Fruit fly (Drosophila melanogaster) whole organism, embryonic: ENCODE data around the gene dah.
A peak's percentile ranks its signal among the peaks of the same experiment; 100 is the strongest.

Experiments used
- Atf6 ChIP-seq: fragments of 200-800 bp; sonication (Bioruptor generic); IDR thresholded peaks from 2 replicates; pipeline ENCODE4 v1.3.6; 2022; ENCODE audit warnings: missing biosample characterization, missing genetic modification characterization
- CG1024 ChIP-seq: fragments of 200-800 bp; sonication (Bioruptor generic); IDR thresholded peaks from 2 replicates; pipeline ENCODE4 v1.3.6; 2022; ENCODE audit warnings: missing biosample characterization, missing genetic modification characterization
- CG10321 ChIP-seq: fragments of 200-800 bp; sonication (Bioruptor generic); IDR thresholded peaks from 2 replicates; pipeline ENCODE4 v1.3.6; 2022; ENCODE audit warnings: missing biosample characterization, missing genetic modification characterization
- CG12104 ChIP-seq: fragments of 200-800 bp; sonication (Bioruptor generic); optimal IDR thresholded peaks from 3 replicates; lab custom pipeline; 2016; ENCODE audit warnings: missing biosample characterization, missing genetic modification characterization
- CG12219 ChIP-seq: fragments of 200-800 bp; sonication (Bioruptor generic); optimal IDR thresholded peaks from 3 replicates; lab custom pipeline; 2018; ENCODE audit warnings: missing biosample characterization, mild to moderate bottlenecking, missing genetic modification characterization
- CG15269 ChIP-seq: fragments of 200-800 bp; sonication (Bioruptor generic); optimal IDR thresholded peaks from 2 replicates; lab custom pipeline; 2018; ENCODE audit warnings: missing biosample characterization, mild to moderate bottlenecking, missing genetic modification characterization, moderate library complexity
- CG30020 ChIP-seq: fragments of 200-800 bp; optimal IDR thresholded peaks from 2 replicates; lab custom pipeline; 2019; ENCODE audit warnings: missing biosample characterization, mild to moderate bottlenecking, missing genetic modification characterization, moderate library complexity
- CG30403 ChIP-seq: fragments of 200-800 bp; sonication (Bioruptor generic); optimal IDR thresholded peaks from 3 replicates; lab custom pipeline; 2016; ENCODE audit warnings: missing biosample characterization, missing genetic modification characterization
- CG31388 ChIP-seq: fragments of 200-800 bp; sonication (Bioruptor generic); optimal IDR thresholded peaks from 2 replicates; lab custom pipeline; 2016; ENCODE audit warnings: missing biosample characterization, missing genetic modification characterization
- CG3726 ChIP-seq: fragments of 200-800 bp; sonication (Bioruptor generic); IDR thresholded peaks from 3 replicates; pipeline ENCODE4, ENCODE4 v1.3.6; 2022; ENCODE audit warnings: missing biosample characterization, missing genetic modification characterization
- CG4404 ChIP-seq: fragments of 200-800 bp; sonication (Bioruptor generic); IDR thresholded peaks from 2 replicates; pipeline ENCODE4 v1.3.6; 2022; ENCODE audit warnings: missing biosample characterization, missing genetic modification characterization
- CG4730 ChIP-seq: fragments of 200-800 bp; sonication (Bioruptor generic); IDR thresholded peaks from 2 replicates; pipeline ENCODE4 v1.3.6; 2022; ENCODE audit warnings: missing biosample characterization, missing genetic modification characterization
- CG6683 ChIP-seq: fragments of 200-800 bp; sonication (Bioruptor generic); optimal IDR thresholded peaks from 2 replicates; lab custom pipeline; 2017; ENCODE audit warnings: missing biosample characterization, mild to moderate bottlenecking, missing genetic modification characterization, missing genetic modification reagents
- CG6765 ChIP-seq: fragments of 200-800 bp; sonication (Bioruptor generic); optimal IDR thresholded peaks from 3 replicates; lab custom pipeline; 2017; ENCODE audit warnings: missing biosample characterization, mild to moderate bottlenecking, missing genetic modification characterization
- CG7372 ChIP-seq: fragments of 200-800 bp; sonication (Bioruptor generic); IDR thresholded peaks from 2 replicates; pipeline ENCODE4 v1.3.6; 2022; ENCODE audit warnings: missing biosample characterization, missing genetic modification characterization
- CG8281 ChIP-seq: fragments of 200-800 bp; sonication (Bioruptor generic); optimal IDR thresholded peaks from 2 replicates; lab custom pipeline; 2018; ENCODE audit warnings: missing biosample characterization, mild to moderate bottlenecking, missing genetic modification characterization, moderate library complexity
- CG9215 ChIP-seq: fragments of 200-800 bp; sonication (Bioruptor generic); IDR thresholded peaks from 2 replicates; pipeline ENCODE4 v1.3.6; 2022; ENCODE audit warnings: missing biosample characterization, missing genetic modification characterization
- CTCF ChIP-seq: fragments of 200-800 bp; sonication (Bioruptor generic); optimal IDR thresholded peaks from 2 replicates; lab custom pipeline; 2017; ENCODE audit warnings: missing biosample characterization, mild to moderate bottlenecking, missing genetic modification characterization, moderate library complexity
- ERR ChIP-seq: fragments of 200-800 bp; sonication (Bioruptor generic); optimal IDR thresholded peaks from 2 replicates; lab custom pipeline; 2016; ENCODE audit warnings: missing biosample characterization, missing genetic modification characterization
- HLH3B ChIP-seq: fragments of 200-800 bp; sonication (Bioruptor generic); IDR thresholded peaks from 2 replicates; pipeline ENCODE4 v1.3.6; 2022; ENCODE audit warnings: missing biosample characterization, missing genetic modification characterization
- HmgZ ChIP-seq: fragments of 200-800 bp; sonication (Bioruptor generic); optimal IDR thresholded peaks from 2 replicates; lab custom pipeline; 2018; ENCODE audit warnings: missing biosample characterization, mild to moderate bottlenecking, missing genetic modification characterization
- Lhr ChIP-seq: fragments of 200-800 bp; sonication (Bioruptor generic); optimal IDR thresholded peaks from 3 replicates; lab custom pipeline; 2017; ENCODE audit warnings: mild to moderate bottlenecking, missing biosample characterization, missing genetic modification reagents, missing genetic modification characterization
- NK7.1 ChIP-seq: fragments of 200-800 bp; sonication (Bioruptor generic); optimal IDR thresholded peaks from 3 replicates; lab custom pipeline; 2016; ENCODE audit warnings: missing biosample characterization, missing genetic modification characterization
- Trl ChIP-seq, 3 experiments: fragments of >200 bp in 2 of 3; fragments of 200-800 bp in 1 of 3; sonication (Bioruptor generic) in 1 of 3; optimal IDR thresholded peaks; 2 replicates in 1 of 3; 3 replicates in 2 of 3; lab custom pipeline; 2016 to 2017; ENCODE audit warnings: missing biosample characterization in 1 of 3, missing genetic modification characterization in 1 of 3
- abd-A ChIP-seq: fragments of 200-800 bp; sonication (Bioruptor generic); optimal IDR thresholded peaks from 3 replicates; lab custom pipeline; 2019; ENCODE audit warnings: missing biosample characterization, mild to moderate bottlenecking, missing genetic modification characterization, moderate library complexity
- az2 ChIP-seq: fragments of 200-800 bp; sonication (Bioruptor generic); optimal IDR thresholded peaks from 3 replicates; lab custom pipeline; 2016; ENCODE audit warnings: missing biosample characterization, missing genetic modification characterization
- btn ChIP-seq: fragments of 200-800 bp; sonication (Bioruptor generic); optimal IDR thresholded peaks from 2 replicates; lab custom pipeline; 2016; ENCODE audit warnings: missing biosample characterization, missing genetic modification characterization
- caup ChIP-seq: fragments of 200-800 bp; sonication (Bioruptor generic); optimal IDR thresholded peaks from 3 replicates; lab custom pipeline; 2017; ENCODE audit warnings: missing biosample characterization, mild to moderate bottlenecking, missing genetic modification characterization, moderate library complexity; ENCODE audit not compliant: severe bottlenecking
- crol ChIP-seq: fragments of 200-800 bp; sonication (Bioruptor generic); IDR thresholded peaks from 2 replicates; pipeline ENCODE4 v1.3.6; 2022; ENCODE audit warnings: missing biosample characterization, missing genetic modification characterization
- dati ChIP-seq: fragments of 200-800 bp; sonication (Bioruptor generic); IDR thresholded peaks from 2 replicates; pipeline ENCODE4 v1.3.6; 2022; ENCODE audit warnings: missing biosample characterization, missing genetic modification characterization
- dysf ChIP-seq: fragments of 200-800 bp; sonication (Bioruptor generic); IDR thresholded peaks from 3 replicates; pipeline ENCODE4 v1.3.6; 2022; ENCODE audit warnings: missing biosample characterization, missing genetic modification characterization
- eve ChIP-seq, 2 experiments: fragments of >200 bp; optimal IDR thresholded peaks; 2 replicates each; lab custom pipeline; 2017; ENCODE audit warnings: missing biosample characterization in 2 of 2, missing genetic modification characterization in 2 of 2
- eyg ChIP-seq: fragments of 200-800 bp; sonication (Bioruptor generic); optimal IDR thresholded peaks from 3 replicates; lab custom pipeline; 2016; ENCODE audit warnings: missing biosample characterization, missing genetic modification characterization
- lilli ChIP-seq: fragments of 200-800 bp; sonication (Bioruptor generic); optimal IDR thresholded peaks from 3 replicates; lab custom pipeline; 2016; ENCODE audit warnings: missing biosample characterization, missing genetic modification characterization
- lola ChIP-seq, 3 experiments: fragments of >200 bp in 2 of 3; fragments of 200-800 bp in 1 of 3; sonication (Bioruptor generic) in 1 of 3; optimal IDR thresholded peaks; 2 replicates each; lab custom pipeline; 2017 to 2019; ENCODE audit warnings: missing biosample characterization in 3 of 3, missing genetic modification characterization in 3 of 3, mild to moderate bottlenecking in 1 of 3, moderate library complexity in 1 of 3
- oc ChIP-seq: fragments of 200-800 bp; sonication (Bioruptor generic); optimal IDR thresholded peaks from 2 replicates; lab custom pipeline; 2018; ENCODE audit warnings: missing biosample characterization, mild to moderate bottlenecking, missing genetic modification characterization, moderate library complexity
- pb ChIP-seq: fragments of 200-800 bp; sonication (Bioruptor generic); optimal IDR thresholded peaks from 3 replicates; lab custom pipeline; 2016; ENCODE audit warnings: missing biosample characterization, missing genetic modification characterization
- pfk ChIP-seq: fragments of 200-800 bp; sonication (Bioruptor generic); optimal IDR thresholded peaks from 2 replicates; lab custom pipeline; 2018; ENCODE audit warnings: missing biosample characterization, mild to moderate bottlenecking, missing genetic modification characterization, moderate library complexity
- phol ChIP-seq: fragments of 200-800 bp; sonication (Bioruptor generic); optimal IDR thresholded peaks from 3 replicates; lab custom pipeline; 2018; ENCODE audit warnings: missing biosample characterization, mild to moderate bottlenecking, missing genetic modification characterization, moderate library complexity
- psq ChIP-seq: fragments of 200-800 bp; sonication (Bioruptor generic); optimal IDR thresholded peaks from 2 replicates; lab custom pipeline; 2017; ENCODE audit warnings: missing biosample characterization, missing genetic modification characterization
- repo ChIP-seq: fragments of 200-800 bp; sonication (Bioruptor generic); optimal IDR thresholded peaks from 2 replicates; lab custom pipeline; 2016; ENCODE audit warnings: missing biosample characterization, missing genetic modification characterization
- run ChIP-seq: fragments of 200-800 bp; sonication (Bioruptor generic); optimal IDR thresholded peaks from 3 replicates; lab custom pipeline; 2018; ENCODE audit warnings: missing biosample characterization, mild to moderate bottlenecking, missing genetic modification characterization
- shn ChIP-seq: fragments of 200-800 bp; sonication (Bioruptor generic); optimal IDR thresholded peaks from 3 replicates; lab custom pipeline; 2016; ENCODE audit warnings: missing biosample characterization, missing genetic modification characterization
- slp2 ChIP-seq: fragments of 200-800 bp; sonication (Bioruptor generic); optimal IDR thresholded peaks from 2 replicates; lab custom pipeline; 2016; ENCODE audit warnings: missing biosample characterization, missing genetic modification characterization
- stwl ChIP-seq: fragments of 200-800 bp; sonication (Bioruptor generic); optimal IDR thresholded peaks from 3 replicates; lab custom pipeline; 2018; ENCODE audit warnings: missing biosample characterization, mild to moderate bottlenecking, missing genetic modification characterization, moderate library complexity
- tll ChIP-seq, 2 experiments: fragments of 200-800 bp in 1 of 2; fragments of >200 bp in 1 of 2; sonication (Bioruptor generic) in 1 of 2; optimal IDR thresholded peaks; 2 replicates each; lab custom pipeline; 2017 to 2019; ENCODE audit warnings: missing biosample characterization in 2 of 2, missing genetic modification characterization in 2 of 2, mild to moderate bottlenecking in 1 of 2, moderate library complexity in 1 of 2
- twi ChIP-seq: fragments of 200-800 bp; optimal IDR thresholded peaks from 2 replicates; lab custom pipeline; 2019; ENCODE audit warnings: missing biosample characterization, mild to moderate bottlenecking, missing genetic modification characterization, moderate library complexity
- wdn ChIP-seq: fragments of 200-800 bp; sonication (Bioruptor generic); IDR thresholded peaks from 2 replicates; pipeline ENCODE4 v1.3.6; 2022; ENCODE audit warnings: missing biosample characterization, missing genetic modification characterization
- zen ChIP-seq: fragments of 200-800 bp; sonication (Bioruptor generic); optimal IDR thresholded peaks from 3 replicates; lab custom pipeline; 2018; ENCODE audit warnings: missing biosample characterization, mild to moderate bottlenecking, missing genetic modification characterization, moderate library complexity
- zfh1 ChIP-seq: fragments of 200-800 bp; sonication (Bioruptor generic); IDR thresholded peaks from 3 replicates; pipeline ENCODE4 v1.3.6; 2022; ENCODE audit warnings: missing biosample characterization, missing genetic modification characterization

Gene dah

DNA sequence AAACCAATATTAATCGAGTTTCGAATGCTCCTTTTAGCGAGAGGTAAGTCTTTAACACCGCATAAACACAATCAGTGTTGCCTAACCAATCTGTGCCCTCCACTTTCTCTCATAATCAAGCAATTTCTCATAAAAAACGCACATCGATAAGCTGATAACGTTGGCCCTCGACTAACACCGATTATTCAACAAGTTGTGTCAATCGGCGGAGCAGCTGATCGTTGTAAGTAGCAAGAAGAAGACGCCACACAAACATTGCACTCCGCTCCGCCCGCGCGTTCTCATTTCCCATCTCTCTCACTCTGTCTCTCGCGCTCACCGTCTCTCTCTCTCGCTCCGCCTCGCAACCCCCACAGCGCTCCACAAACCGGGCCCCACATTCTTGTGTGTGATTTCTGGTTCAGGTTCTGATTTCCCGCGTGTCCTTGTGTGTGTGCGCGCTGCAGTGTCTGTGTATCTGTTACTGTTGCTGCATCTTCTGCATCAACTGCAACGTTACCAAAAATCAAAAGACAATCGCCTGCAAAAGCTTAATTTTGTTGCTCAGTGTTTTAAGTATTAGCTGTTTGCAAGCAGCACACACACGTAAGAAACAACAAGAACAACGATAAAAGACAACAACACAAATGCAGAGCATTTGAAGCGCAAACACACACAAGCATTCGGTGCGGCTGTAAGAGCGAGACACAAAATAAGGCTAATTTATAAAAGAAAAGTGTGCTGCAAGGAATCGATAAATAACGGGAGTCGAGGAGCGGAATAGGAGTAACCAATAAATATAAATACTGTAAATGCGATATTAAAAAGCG is 5.1 kb downstream of the dah start, which contains the start of the genes CG9114 and HDAC6 (continued):
- TF ChIP-seq eve (GFP tag; optimal IDR thresholded peaks at IDR 0.05; lab: Kevin White, UChicago) = no peak
- no peak for TF ChIP-seq oc (tag; lab: Kevin White, UChicago)
- no peak for TF ChIP-seq CG31388 (GFP tag; lab: Kevin White, UChicago)
- peak; percentile 3 for TF ChIP-seq phol (tag; lab: Kevin White, UChicago)
- TF ChIP-seq CG4730 (GFP tag; lab: Robert Waterston, UW) = no peak
- no peak for TF ChIP-seq repo (GFP tag; lab: Kevin White, UChicago)
- no peak for TF ChIP-seq pfk (GFP tag; lab: Kevin White, UChicago)
- TF ChIP-seq CTCF (GFP tag; lab: Kevin White, UChicago) = no peak
- TF ChIP-seq CG8281 (tag; lab: Kevin White, UChicago) = no peak
- no peak for TF ChIP-seq Atf6 (GFP tag; lab: Robert Waterston, UW)
- TF ChIP-seq CG15269 (tag; lab: Kevin White, UChicago) = no peak
- TF ChIP-seq CG4404 (GFP tag; lab: Robert Waterston, UW) = no peak
- no peak for TF ChIP-seq HLH3B (GFP tag; lab: Robert Waterston, UW)
- TF ChIP-seq crol (GFP tag; lab: Robert Waterston, UW) = peak; percentile 100
- no peak for TF ChIP-seq zen
- no peak for TF ChIP-seq twi (tag; lab: Kevin White, UChicago)
- 0 out of 3 replicates have a peak, but pooled peaks have one; percentile 17 for TF ChIP-seq zfh1 (GFP tag; lab: Robert Waterston, UW)
- no peak for TF ChIP-seq wdn
- TF ChIP-seq btn = no peak
- no peak for TF ChIP-seq NK7.1
- TF ChIP-seq CG12104 (GFP tag; lab: Kevin White, UChicago) = no peak
- TF ChIP-seq Lhr (GFP tag; lab: Kevin White, UChicago) = no peak
- peak; percentile 38 for TF ChIP-seq stwl (tag; lab: Kevin White, UChicago)
- TF ChIP-seq psq (GFP tag; lab: Kevin White, UChicago) = no peak
- peak; percentile 74 to 81 for TF ChIP-seq Trl (optimal IDR thresholded peaks at IDR 0.05; lab: Kevin White, UChicago)
- TF ChIP-seq Trl (GFP tag; optimal IDR thresholded peaks at IDR 0.05; lab: Kevin White, UChicago) = peak; percentile 38
- peak; percentile 18 for TF ChIP-seq lilli (GFP tag; lab: Kevin White, UChicago)
- no peak for TF ChIP-seq ERR
- TF ChIP-seq slp2 (GFP tag; lab: Kevin White, UChicago) = no peak
- no peak for TF ChIP-seq CG6683 (GFP tag; lab: Kevin White, UChicago)
- TF ChIP-seq CG12219 = no peak
- TF ChIP-seq CG7372 (GFP tag; lab: Robert Waterston, UW) = no peak
- no peak for TF ChIP-seq lola (GFP tag; optimal IDR thresholded peaks at IDR 0.05; lab: Kevin White, UChicago)
- TF ChIP-seq caup (GFP tag; lab: Kevin White, UChicago) = peak; percentile 38
- TF ChIP-seq tll (GFP tag; optimal IDR thresholded peaks at IDR 0.05; lab: Kevin White, UChicago) = peak in 1 of 2 experiments; percentile 10
- no peak for TF ChIP-seq run (tag; lab: Kevin White, UChicago)
- no peak for TF ChIP-seq CG30020
- TF ChIP-seq CG6765 (GFP tag; lab: Kevin White, UChicago) = no peak
- TF ChIP-seq CG30403 (GFP tag; lab: Kevin White, UChicago) = no peak
- TF ChIP-seq CG10321 (GFP tag; lab: Robert Waterston, UW) = no peak; the same call in 1 of the 2 replicates
- TF ChIP-seq az2 (GFP tag; lab: Kevin White, UChicago) = no peak
- TF ChIP-seq CG3726 (GFP tag; lab: Robert Waterston, UW) = no peak
- TF ChIP-seq pb (GFP tag; lab: Kevin White, UChicago) = peak; percentile 31
- no peak for TF ChIP-seq dati (GFP tag; lab: Robert Waterston, UW)
- no peak for TF ChIP-seq CG9215 (GFP tag; lab: Robert Waterston, UW)
- TF ChIP-seq CG1024 (GFP tag; lab: Robert Waterston, UW) = no peak
- no peak for TF ChIP-seq HmgZ (tag; lab: Kevin White, UChicago)
- TF ChIP-seq shn = no peak
- no peak for TF ChIP-seq abd-A (tag; lab: Kevin White, UChicago)
- TF ChIP-seq eyg = no peak
- no peak for TF ChIP-seq dysf (GFP tag; lab: Robert Waterston, UW)
